Worm (Caenorhabditis elegans) whole organism, L4 larva: ENCODE results near the gene cyp-34A2.

ENCODE experiments used
- ceh-20 ChIP-seq: fragments of 200-800 bp; sonication (Bioruptor generic); IDR thresholded peaks from 2 replicates; pipeline ENCODE4 v1.3.6; 2022; ENCODE audit warnings: missing genetic modification reagents, missing genetic modification characterization, missing compliant biosample characterization
- ceh-82 ChIP-seq: sonication (generic microtip); optimal IDR thresholded peaks from 2 replicates; lab custom pipeline; 2017; ENCODE audit warnings: missing biosample characterization, missing genetic modification characterization
- ces-1 ChIP-seq: fragments of 150-350 bp; sonication (generic microtip); optimal IDR thresholded peaks from 4 replicates; lab custom pipeline; 2014; ENCODE audit warnings: missing biosample characterization, missing genetic modification reagents, missing genetic modification characterization
- fos-1 ChIP-seq: fragments of 150-350 bp; optimal IDR thresholded peaks from 2 replicates; lab custom pipeline; 2014; ENCODE audit warnings: missing biosample characterization, missing genetic modification characterization
- hif-1 ChIP-seq, 2 experiments: sonication (generic microtip); optimal IDR thresholded peaks; 2 replicates each; lab custom pipeline; 2016 to 2017; ENCODE audit warnings: missing compliant biosample characterization in 2 of 2, missing genetic modification characterization in 2 of 2, missing genetic modification reagents in 2 of 2, missing genotype in 2 of 2, mild to moderate bottlenecking in 1 of 2
- mdl-1 ChIP-seq, 2 experiments: fragments of 150-350 bp in 1 of 2; sonication (generic microtip) in 1 of 2; optimal IDR thresholded peaks; 2 replicates each; lab custom pipeline; 2014 to 2017; ENCODE audit warnings: missing biosample characterization in 2 of 2, missing genetic modification characterization in 2 of 2
- nhr-237 ChIP-seq: sonication (generic microtip); optimal IDR thresholded peaks from 2 replicates; lab custom pipeline; 2017; ENCODE audit warnings: missing biosample characterization, missing genetic modification characterization
- snpc-1.2 ChIP-seq: fragments of 200-800 bp; sonication (Bioruptor generic); IDR thresholded peaks from 2 replicates; pipeline ENCODE4 v1.3.6; 2022; ENCODE audit warnings: missing genetic modification reagents, missing genetic modification characterization, missing compliant biosample characterization
- unc-39 ChIP-seq: sonication (generic microtip); optimal IDR thresholded peaks from 2 replicates; lab custom pipeline; 2017; ENCODE audit warnings: missing biosample characterization, missing genetic modification characterization
- vab-7 ChIP-seq: fragments of 200-800 bp; sonication (Bioruptor generic); IDR thresholded peaks from 2 replicates; pipeline ENCODE4 v1.3.6; 2022; ENCODE audit warnings: missing genetic modification reagents, missing genetic modification characterization, missing compliant biosample characterization

- TF ChIP-seq vab-7 (no peak), mdl-1 (tag; optimal IDR thresholded peaks at IDR 0.05; lab: Kevin White, UChicago) (no peak), ces-1 (no peak), hif-1 (tag; optimal IDR thresholded peaks at IDR 0.05; lab: Kevin White, UChicago) (no peak), unc-39 (tag; lab: Kevin White, UChicago) (no peak), fos-1 (tag; lab: Kevin White, UChicago) (no peak), ceh-20 (no peak), ceh-82 (tag; lab: Kevin White, UChicago) (no peak), nhr-237 (tag; lab: Kevin White, UChicago) (no peak), snpc-1.2 (no peak)
Measured at ce11 chrV:15305502-15305901, 14.6 kb upstream of the cyp-34A2 start, which contains the start of gene T26H8.5.
